Fruit fly (Drosophila melanogaster) whole organism, prepupa: ENCODE results near the gene CG7110.

Experiments
- Blimp-1 ChIP-seq: fragments of 200-800 bp; sonication (Bioruptor generic); optimal IDR thresholded peaks from 3 replicates; lab custom pipeline; 2017; ENCODE audit warnings: missing biosample characterization, missing genetic modification characterization, mild to moderate bottlenecking, moderate library complexity, missing genetic modification reagents
- CG10631 ChIP-seq: fragments of 200-800 bp; sonication (Bioruptor generic); optimal IDR thresholded peaks from 2 replicates; lab custom pipeline; 2016; ENCODE audit warnings: missing biosample characterization, missing genetic modification characterization
- CG10669 ChIP-seq: fragments of 200-800 bp; sonication (Bioruptor generic); optimal IDR thresholded peaks from 3 replicates; lab custom pipeline; 2018; ENCODE audit warnings: missing biosample characterization, mild to moderate bottlenecking, missing genetic modification characterization, moderate library complexity
- CG11294 ChIP-seq: fragments of 200-800 bp; sonication (Bioruptor generic); IDR thresholded peaks from 2 replicates; pipeline ENCODE4 v1.3.6; 2022; ENCODE audit warnings: missing biosample characterization, missing genetic modification characterization
- CG11762 ChIP-seq: fragments of 200-800 bp; sonication (Bioruptor generic); optimal IDR thresholded peaks from 3 replicates; lab custom pipeline; 2016; ENCODE audit warnings: missing biosample characterization, missing genetic modification characterization; ENCODE audit not compliant: insufficient read depth
- CG11902 ChIP-seq: fragments of 200-800 bp; sonication (Bioruptor generic); optimal IDR thresholded peaks from 3 replicates; lab custom pipeline; 2016; ENCODE audit warnings: missing biosample characterization, missing genetic modification characterization
- CG15336 ChIP-seq: fragments of 200-800 bp; sonication (Bioruptor generic); IDR thresholded peaks from 2 replicates; pipeline ENCODE4 v1.3.6; 2022; ENCODE audit warnings: missing biosample characterization, missing genetic modification characterization
- CG16779 ChIP-seq: fragments of 200-800 bp; sonication (Bioruptor generic); optimal IDR thresholded peaks from 3 replicates; lab custom pipeline; 2017; ENCODE audit warnings: missing biosample characterization, mild to moderate bottlenecking, missing genetic modification characterization
- CG3032 ChIP-seq: fragments of 200-800 bp; optimal IDR thresholded peaks from 2 replicates; lab custom pipeline; 2019; ENCODE audit warnings: missing biosample characterization, mild to moderate bottlenecking, missing genetic modification characterization, moderate library complexity
- CG31627 ChIP-seq: fragments of 200-800 bp; sonication (Bioruptor generic); optimal IDR thresholded peaks from 3 replicates; lab custom pipeline; 2016; ENCODE audit warnings: missing biosample characterization, missing genetic modification characterization
- CG32006 ChIP-seq: fragments of 200-800 bp; sonication (Bioruptor generic); optimal IDR thresholded peaks from 3 replicates; lab custom pipeline; 2017; ENCODE audit warnings: missing biosample characterization, mild to moderate bottlenecking, missing genetic modification characterization
- CG34406 ChIP-seq: fragments of 200-800 bp; sonication (Bioruptor generic); optimal IDR thresholded peaks from 3 replicates; lab custom pipeline; 2016; ENCODE audit warnings: missing biosample characterization, missing genetic modification characterization
- CG4318 ChIP-seq: fragments of 200-800 bp; sonication (Bioruptor generic); optimal IDR thresholded peaks from 3 replicates; lab custom pipeline; 2017; ENCODE audit warnings: missing biosample characterization, mild to moderate bottlenecking, missing genetic modification characterization
- CG6163 ChIP-seq: fragments of 200-800 bp; sonication (Bioruptor generic); IDR thresholded peaks from 3 replicates; pipeline ENCODE4 v1.3.6; 2022; ENCODE audit warnings: missing biosample characterization, missing genetic modification characterization
- CG6276 ChIP-seq: fragments of 200-800 bp; sonication (Bioruptor generic); optimal IDR thresholded peaks from 2 replicates; lab custom pipeline; 2017; ENCODE audit warnings: missing biosample characterization, mild to moderate bottlenecking, missing genetic modification characterization
- CG6792 ChIP-seq: fragments of 200-800 bp; sonication (Bioruptor generic); optimal IDR thresholded peaks from 3 replicates; lab custom pipeline; 2016; ENCODE audit warnings: missing biosample characterization, missing genetic modification characterization
- CG6808 ChIP-seq: fragments of 200-800 bp; sonication (Bioruptor generic); optimal IDR thresholded peaks from 3 replicates; lab custom pipeline; 2017; ENCODE audit warnings: missing biosample characterization, missing genetic modification characterization, mild to moderate bottlenecking, moderate library complexity, missing genetic modification reagents
- CG7368 ChIP-seq: fragments of 200-800 bp; sonication (Bioruptor generic); optimal IDR thresholded peaks from 3 replicates; lab custom pipeline; 2016; ENCODE audit warnings: missing biosample characterization, missing genetic modification characterization
- CG8119 ChIP-seq: fragments of 200-800 bp; sonication (Bioruptor generic); IDR thresholded peaks from 3 replicates; pipeline ENCODE4 v1.3.6; 2022; ENCODE audit warnings: missing biosample characterization, missing genetic modification characterization
- CG8632 ChIP-seq: fragments of 200-800 bp; sonication (Bioruptor generic); optimal IDR thresholded peaks from 3 replicates; lab custom pipeline; 2016; ENCODE audit warnings: missing biosample characterization, missing genetic modification characterization
- CG9139 ChIP-seq: fragments of 200-800 bp; sonication (Bioruptor generic); optimal IDR thresholded peaks from 3 replicates; lab custom pipeline; 2017; ENCODE audit warnings: missing biosample characterization, mild to moderate bottlenecking, missing genetic modification characterization
- Eip75B ChIP-seq: fragments of 200-800 bp; sonication (Bioruptor generic); optimal IDR thresholded peaks from 3 replicates; lab custom pipeline; 2016; ENCODE audit warnings: missing biosample characterization, missing genetic modification characterization
- Eip78C ChIP-seq: fragments of 200-800 bp; sonication (Bioruptor generic); peaks from one replicate; lab custom pipeline; 2016; ENCODE audit warnings: missing biosample characterization, missing genetic modification characterization
- Eip93F ChIP-seq: fragments of 200-800 bp; sonication (Bioruptor generic); optimal IDR thresholded peaks from 2 replicates; lab custom pipeline; 2016; ENCODE audit warnings: missing biosample characterization, mild to moderate bottlenecking, missing genetic modification characterization
- Ets96B ChIP-seq: fragments of 200-800 bp; optimal IDR thresholded peaks from 2 replicates; lab custom pipeline; 2019; ENCODE audit warnings: missing biosample characterization, mild to moderate bottlenecking, missing genetic modification characterization, moderate library complexity
- Gug ChIP-seq: fragments of 200-800 bp; sonication (Bioruptor generic); IDR thresholded peaks from 2 replicates; pipeline ENCODE4 v1.3.6; 2022; ENCODE audit warnings: missing biosample characterization, missing genetic modification characterization
- Hr38 ChIP-seq: sonication (Bioruptor generic); optimal IDR thresholded peaks from 2 replicates; lab custom pipeline; 2016; ENCODE audit warnings: missing biosample characterization, missing genetic modification characterization
- Lpt ChIP-seq: fragments of 200-800 bp; sonication (Bioruptor generic); optimal IDR thresholded peaks from 3 replicates; lab custom pipeline; 2016; ENCODE audit warnings: missing biosample characterization, missing genetic modification characterization
- Met ChIP-seq: fragments of 200-800 bp; sonication (Bioruptor generic); optimal IDR thresholded peaks from 3 replicates; lab custom pipeline; 2016; ENCODE audit warnings: missing biosample characterization, missing genetic modification characterization
- OdsH ChIP-seq: fragments of 200-800 bp; sonication (Bioruptor generic); optimal IDR thresholded peaks from 3 replicates; lab custom pipeline; 2016; ENCODE audit warnings: missing biosample characterization, missing genetic modification characterization
- Smox ChIP-seq: fragments of 200-800 bp; sonication (Bioruptor generic); optimal IDR thresholded peaks from 3 replicates; lab custom pipeline; 2016; ENCODE audit warnings: missing biosample characterization, missing genetic modification characterization
- Sox102F ChIP-seq: fragments of 200-800 bp; sonication (Bioruptor generic); optimal IDR thresholded peaks from 2 replicates; lab custom pipeline; 2016; ENCODE audit warnings: missing biosample characterization, mild to moderate bottlenecking, missing genetic modification characterization
- Sox14 ChIP-seq: fragments of 200-800 bp; sonication (Bioruptor generic); optimal IDR thresholded peaks from 3 replicates; lab custom pipeline; 2016; ENCODE audit warnings: missing biosample characterization, missing genetic modification characterization
- Sox15 ChIP-seq: fragments of 200-800 bp; sonication (Bioruptor generic); optimal IDR thresholded peaks from 3 replicates; lab custom pipeline; 2016; ENCODE audit warnings: missing biosample characterization, missing genetic modification characterization
- acj6 ChIP-seq: fragments of 200-800 bp; sonication (Bioruptor generic); optimal IDR thresholded peaks from 3 replicates; lab custom pipeline; 2016; ENCODE audit warnings: missing biosample characterization, missing genetic modification characterization
- cyc ChIP-seq: fragments of 200-800 bp; sonication (Bioruptor generic); optimal IDR thresholded peaks from 3 replicates; lab custom pipeline; 2016; ENCODE audit warnings: missing biosample characterization, missing genetic modification characterization
- dac ChIP-seq: fragments of 200-800 bp; sonication (Bioruptor generic); optimal IDR thresholded peaks from 2 replicates; lab custom pipeline; 2017; ENCODE audit warnings: missing biosample characterization, mild to moderate bottlenecking, missing genetic modification characterization
- dsx ChIP-seq: fragments of 200-800 bp; optimal IDR thresholded peaks from 3 replicates; lab custom pipeline; 2019; ENCODE audit warnings: missing biosample characterization, mild to moderate bottlenecking, missing genetic modification characterization, moderate library complexity; ENCODE audit not compliant: poor library complexity, severe bottlenecking
- eg ChIP-seq: fragments of 200-800 bp; sonication (Bioruptor generic); IDR thresholded peaks from 3 replicates; pipeline ENCODE4 v1.3.6; 2022; ENCODE audit warnings: missing biosample characterization, missing genetic modification characterization
- fd59A ChIP-seq: fragments of 200-800 bp; sonication (Bioruptor generic); optimal IDR thresholded peaks from 2 replicates; lab custom pipeline; 2017; ENCODE audit warnings: missing biosample characterization, mild to moderate bottlenecking, missing genetic modification characterization, missing genetic modification reagents
- fd85E ChIP-seq: fragments of 200-800 bp; sonication (Bioruptor generic); optimal IDR thresholded peaks from 3 replicates; lab custom pipeline; 2016; ENCODE audit warnings: missing biosample characterization, missing genetic modification characterization
- fkh ChIP-seq: fragments of 200-800 bp; sonication (Bioruptor generic); optimal IDR thresholded peaks from 3 replicates; lab custom pipeline; 2017; ENCODE audit warnings: missing biosample characterization, mild to moderate bottlenecking, missing genetic modification characterization, moderate library complexity
- lz ChIP-seq: fragments of 200-800 bp; sonication (Bioruptor generic); optimal IDR thresholded peaks from 3 replicates; lab custom pipeline; 2016; ENCODE audit warnings: missing biosample characterization, missing genetic modification characterization
- net ChIP-seq: fragments of 200-800 bp; sonication (Bioruptor generic); optimal IDR thresholded peaks from 3 replicates; lab custom pipeline; 2016; ENCODE audit warnings: missing biosample characterization, missing genetic modification characterization
- pdm3 ChIP-seq: fragments of 200-800 bp; sonication (Bioruptor generic); optimal IDR thresholded peaks from 3 replicates; lab custom pipeline; 2016; ENCODE audit warnings: missing biosample characterization, missing genetic modification characterization
- spab ChIP-seq: fragments of 200-800 bp; sonication (Bioruptor generic); optimal IDR thresholded peaks from 2 replicates; lab custom pipeline; 2017; ENCODE audit warnings: missing biosample characterization, mild to moderate bottlenecking, missing genetic modification characterization, missing genetic modification reagents
- ss ChIP-seq, 2 experiments: fragments of 200-800 bp; sonication (Bioruptor generic); optimal IDR thresholded peaks; 2 replicates in 1 of 2; 3 replicates in 1 of 2; lab custom pipeline; 2017 to 2018; ENCODE audit warnings: mild to moderate bottlenecking in 2 of 2, missing biosample characterization in 2 of 2, missing genetic modification characterization in 2 of 2, moderate library complexity in 1 of 2
- svp ChIP-seq: fragments of 200-800 bp; sonication (Bioruptor generic); peaks from one replicate; lab custom pipeline; 2016; ENCODE audit warnings: missing biosample characterization, missing genetic modification characterization
- topi ChIP-seq: fragments of 200-800 bp; sonication (Bioruptor generic); optimal IDR thresholded peaks from 3 replicates; lab custom pipeline; 2016; ENCODE audit warnings: missing biosample characterization, missing genetic modification characterization
- vri ChIP-seq: fragments of 200-800 bp; sonication (Bioruptor generic); optimal IDR thresholded peaks from 3 replicates; lab custom pipeline; 2016; ENCODE audit warnings: missing biosample characterization, mild to moderate bottlenecking, missing genetic modification characterization

Gene CG7110

dm6 chr2L:13373435-13374242 lies 25.2 kb upstream of the CG7110 start, which contains the start of the genes Bdp1 and CG6565:
TSS of gene Bdp1 (minus strand) at chr2L:13373890.
TSS of gene CG6565 (plus strand) at chr2L:13374019.
- TF ChIP-seq Sox14 (GFP tag; lab: Kevin White, UChicago) (peak; percentile 98), Ets96B (peak; percentile 92), Lpt (GFP tag; lab: Kevin White, UChicago) (peak; percentile 95), CG32006 (GFP tag; lab: Kevin White, UChicago) (peak; percentile 99), CG6276 (GFP tag; lab: Kevin White, UChicago) (no peak), OdsH (GFP tag; lab: Kevin White, UChicago) (peak; percentile 99), vri (GFP tag; lab: Kevin White, UChicago) (peak; percentile 92), CG10631 (peak; percentile 99), Eip78C (GFP tag; lab: Kevin White, UChicago) (peak; percentile 99), Eip75B (GFP tag; lab: Kevin White, UChicago) (peak; percentile 97), CG10669 (GFP tag; lab: Kevin White, UChicago) (peak; percentile 96), cyc (GFP tag; lab: Kevin White, UChicago) (peak; percentile 99), CG15336 (GFP tag; lab: Robert Waterston, UW) (peak; percentile 90), lz (GFP tag; lab: Kevin White, UChicago) (peak; percentile 99), CG11902 (GFP tag; lab: Kevin White, UChicago) (peak; percentile 99), Blimp-1 (GFP tag; lab: Kevin White, UChicago) (peak; percentile 86), CG16779 (tag; lab: Kevin White, UChicago) (peak; percentile 87), Sox15 (GFP tag; lab: Kevin White, UChicago) (peak; percentile 99), CG3032 (tag; lab: Kevin White, UChicago) (peak; percentile 95), CG34406 (peak; percentile 96), CG11294 (GFP tag; lab: Robert Waterston, UW) (peak; percentile 93), acj6 (peak; percentile 99), spab (GFP tag; lab: Kevin White, UChicago) (peak; percentile 90), CG6792 (GFP tag; lab: Kevin White, UChicago) (peak; percentile 95), CG6808 (GFP tag; lab: Kevin White, UChicago) (peak; percentile 92), Sox102F (GFP tag; lab: Kevin White, UChicago) (peak; percentile 97), svp (no peak), CG8632 (GFP tag; lab: Kevin White, UChicago) (peak; percentile 94), CG7368 (peak; percentile 92), fd85E (GFP tag; lab: Kevin White, UChicago) (no peak), fkh (peak; percentile 84), CG8119 (GFP tag; lab: Robert Waterston, UW) (peak; percentile 91), dsx (GFP tag; lab: Kevin White, UChicago) (peak; percentile 83), CG9139 (GFP tag; lab: Kevin White, UChicago) (no peak), fd59A (GFP tag; lab: Kevin White, UChicago) (peak; percentile 94), CG4318 (GFP tag; lab: Kevin White, UChicago) (peak; percentile 99), Eip93F (GFP tag; lab: Kevin White, UChicago) (peak; percentile 62), ss (GFP tag; optimal IDR thresholded peaks at IDR 0.05; lab: Kevin White, UChicago) (peak in 1 of 2 experiments; percentile 93), Hr38 (GFP tag; lab: Kevin White, UChicago) (peak; percentile 92), eg (GFP tag; lab: Robert Waterston, UW) (peak; percentile 90), CG11762 (GFP tag; lab: Kevin White, UChicago) (peak; percentile 97), dac (peak; percentile 97), CG6163 (GFP tag; lab: Robert Waterston, UW) (peak; percentile 88), Smox (GFP tag; lab: Kevin White, UChicago) (peak; percentile 97), Met (GFP tag; lab: Kevin White, UChicago) (peak; percentile 97), CG31627 (GFP tag; lab: Kevin White, UChicago) (peak; percentile 99), pdm3 (GFP tag; lab: Kevin White, UChicago) (peak; percentile 98), topi (peak; percentile 98), net (GFP tag; lab: Kevin White, UChicago) (peak; percentile 95), Gug (GFP tag; lab: Robert Waterston, UW) (peak; percentile 95)
